Fruit fly (Drosophila melanogaster): ENCODE measurements around the gene SMC6.

dm6 chr3R:24228675-24229074 lies 35.5 kb upstream of the SMC6 start, which contains the start of gene Acp95EF:
- TF ChIP-seq Snoo (tag; optimal IDR thresholded peaks at IDR 0.05): no peak
- TF ChIP-seq CG9948 (tag; optimal IDR thresholded peaks at IDR 0.05): no peak
- no peak for TF ChIP-seq Pif1A (GFP tag; optimal IDR thresholded peaks at IDR 0.05)

Data from whole organism, pupa.